Worm (Caenorhabditis elegans): ENCODE results near the gene talp-3.

Gene talp-3

DNA sequence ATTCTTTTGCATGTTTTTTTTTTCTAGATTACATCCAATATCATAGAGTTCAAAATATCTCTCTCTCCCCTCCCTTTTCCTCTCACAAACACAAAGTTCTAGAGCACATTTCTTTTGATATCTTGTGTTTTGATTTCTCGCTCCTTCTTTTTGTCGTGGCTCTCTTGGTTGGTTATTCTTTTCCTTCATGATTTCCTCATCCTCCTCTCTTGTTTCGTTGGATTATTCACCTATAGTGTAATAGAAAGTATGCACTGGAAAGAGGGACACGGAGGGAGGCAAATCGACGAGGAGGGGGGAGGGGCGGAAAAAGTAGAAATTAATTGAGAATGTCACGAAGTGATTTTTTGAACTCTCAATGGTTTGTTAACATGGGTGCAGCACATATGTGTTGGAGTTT lies 46.7 kb downstream of the talp-3 start (continued):
- no peak for TF ChIP-seq nhr-84 (tag; optimal IDR thresholded peaks at IDR 0.05)
- peak; percentile 15 for TF ChIP-seq C16A3.4 (tag; optimal IDR thresholded peaks at IDR 0.05)

- TF ChIP-seq ceh-82 (tag; optimal IDR thresholded peaks at IDR 0.05) (no peak), blmp-1 (tag; optimal IDR thresholded peaks at IDR 0.05) (peak; percentile 78), lin-14 (GFP tag; optimal IDR thresholded peaks at IDR 0.05) (peak; percentile 54), nhr-20 (tag; optimal IDR thresholded peaks at IDR 0.05) (peak; percentile 38), sox-4 (tag; optimal IDR thresholded peaks at IDR 0.05) (no peak), nhr-71 (tag; optimal IDR thresholded peaks at IDR 0.05) (peak; percentile 20)
These were observed 48.0 kb downstream of the talp-3 start for ce11 chrIV:14605143-14605542.

ce11 chrIV:14603022-14603421 lies 50.2 kb downstream of the talp-3 start:
- TF ChIP-seq efl-1 (optimal IDR thresholded peaks at IDR 0.05), result no peak
- TF ChIP-seq efl-1 (GFP tag; optimal IDR thresholded peaks at IDR 0.05 in 1 of 2), result peak in 1 of 2 experiments; percentile 90
- TF ChIP-seq efl-3 (GFP tag; optimal IDR thresholded peaks at IDR 0.05), result no peak
- peak; percentile 40 for TF ChIP-seq nhr-20 (tag; optimal IDR thresholded peaks at IDR 0.05)
- peak; percentile 30 for TF ChIP-seq snu-23 (GFP tag; optimal IDR thresholded peaks at IDR 0.05)
- no peak for TF ChIP-seq grh-1 (GFP tag; IDR thresholded peaks at IDR 0.05)
- peak in 1 of 2 experiments; percentile 34 for TF ChIP-seq lin-35 (GFP tag; optimal IDR thresholded peaks at IDR 0.05)
- TF ChIP-seq nhr-85 (tag), result peak; percentile 84
- no peak for TF ChIP-seq nhr-47 (tag; optimal IDR thresholded peaks at IDR 0.05)

- TF ChIP-seq unc-130 (tag; optimal IDR thresholded peaks at IDR 0.05), result no peak
- no peak for TF ChIP-seq egl-13 (tag; optimal IDR thresholded peaks at IDR 0.05)
- no peak for TF ChIP-seq ztf-11 (tag; optimal IDR thresholded peaks at IDR 0.05)
- no peak for TF ChIP-seq nhr-12 (tag; optimal IDR thresholded peaks at IDR 0.05)
- TF ChIP-seq egl-27 (tag; optimal IDR thresholded peaks at IDR 0.05), result no peak
- TF ChIP-seq fkh-4 (tag; optimal IDR thresholded peaks at IDR 0.05; ENCODE audit: borderline replicate concordance), result no peak
- TF ChIP-seq tlp-1 (tag; optimal IDR thresholded peaks at IDR 0.05), result no peak
- TF ChIP-seq ama-1 (optimal IDR thresholded peaks at IDR 0.05), result no peak
- no peak for TF ChIP-seq unc-62 (GFP tag; optimal IDR thresholded peaks at IDR 0.05)
- TF ChIP-seq snpc-4 (tag; optimal IDR thresholded peaks at IDR 0.05), result no peak
- peak in 1 of 6 experiments; percentile 55 for TF ChIP-seq elt-3 (tag; optimal IDR thresholded peaks at IDR 0.05)
- TF ChIP-seq blmp-1 (tag; optimal IDR thresholded peaks at IDR 0.05), result peak; percentile 12
- TF ChIP-seq lin-39 (tag; optimal IDR thresholded peaks at IDR 0.05), result no peak
- TF ChIP-seq F16B12.6 (tag; optimal IDR thresholded peaks at IDR 0.05), result no peak
- no peak for TF ChIP-seq hlh-4 (tag; optimal IDR thresholded peaks at IDR 0.05)
- TF ChIP-seq C34B4.2 (tag; optimal IDR thresholded peaks at IDR 0.05), result no peak
- no peak for TF ChIP-seq C16A3.4 (tag; optimal IDR thresholded peaks at IDR 0.05)
- no peak for TF ChIP-seq aly-2 (tag; optimal IDR thresholded peaks at IDR 0.05)
- TF ChIP-seq nhr-85 (tag), result peak; percentile 67
- no peak for TF ChIP-seq skn-1 (tag; optimal IDR thresholded peaks at IDR 0.05)
- no peak for TF ChIP-seq nhr-11 (tag; optimal IDR thresholded peaks at IDR 0.05)
- TF ChIP-seq isw-1 (GFP tag; IDR thresholded peaks at IDR 0.05), result no peak
- TF ChIP-seq sptf-1 (tag; optimal IDR thresholded peaks at IDR 0.05), result no peak
- TF ChIP-seq snu-23 (GFP tag; optimal IDR thresholded peaks at IDR 0.05), result no peak
- no peak for TF ChIP-seq nhr-90 (tag; optimal IDR thresholded peaks at IDR 0.05; ENCODE audit: poor library complexity)
- no peak for TF ChIP-seq nhr-84 (tag; optimal IDR thresholded peaks at IDR 0.05)
- TF ChIP-seq zag-1 (tag; optimal IDR thresholded peaks at IDR 0.05), result no peak
- no peak for TF ChIP-seq lin-35 (GFP tag; optimal IDR thresholded peaks at IDR 0.05)
- TF ChIP-seq nhr-20 (tag; optimal IDR thresholded peaks at IDR 0.05), result peak; percentile 46
- TF ChIP-seq pag-3 (tag; optimal IDR thresholded peaks at IDR 0.05; ENCODE audit: borderline replicate concordance, insufficient read depth), result no peak
These were observed 53.9 kb downstream of the talp-3 start for ce11 chrIV:14599321-14599720.
